Fruit fly (Drosophila melanogaster) whole organism, prepupa: ENCODE measurements around the gene Cyp6d5.

Source experiments
- Blimp-1 ChIP-seq: fragments of 200-800 bp; sonication (Bioruptor generic); optimal IDR thresholded peaks from 3 replicates; lab custom pipeline; 2017; ENCODE audit warnings: missing biosample characterization, missing genetic modification characterization, mild to moderate bottlenecking, moderate library complexity, missing genetic modification reagents
- CG10631 ChIP-seq: fragments of 200-800 bp; sonication (Bioruptor generic); optimal IDR thresholded peaks from 2 replicates; lab custom pipeline; 2016; ENCODE audit warnings: missing biosample characterization, missing genetic modification characterization
- CG11294 ChIP-seq: fragments of 200-800 bp; sonication (Bioruptor generic); IDR thresholded peaks from 2 replicates; pipeline ENCODE4 v1.3.6; 2022; ENCODE audit warnings: missing biosample characterization, missing genetic modification characterization
- CG11762 ChIP-seq: fragments of 200-800 bp; sonication (Bioruptor generic); optimal IDR thresholded peaks from 3 replicates; lab custom pipeline; 2016; ENCODE audit warnings: missing biosample characterization, missing genetic modification characterization; ENCODE audit not compliant: insufficient read depth
- CG15336 ChIP-seq: fragments of 200-800 bp; sonication (Bioruptor generic); IDR thresholded peaks from 2 replicates; pipeline ENCODE4 v1.3.6; 2022; ENCODE audit warnings: missing biosample characterization, missing genetic modification characterization
- CG16779 ChIP-seq: fragments of 200-800 bp; sonication (Bioruptor generic); optimal IDR thresholded peaks from 3 replicates; lab custom pipeline; 2017; ENCODE audit warnings: missing biosample characterization, mild to moderate bottlenecking, missing genetic modification characterization
- CG3032 ChIP-seq: fragments of 200-800 bp; optimal IDR thresholded peaks from 2 replicates; lab custom pipeline; 2019; ENCODE audit warnings: missing biosample characterization, mild to moderate bottlenecking, missing genetic modification characterization, moderate library complexity
- CG31627 ChIP-seq: fragments of 200-800 bp; sonication (Bioruptor generic); optimal IDR thresholded peaks from 3 replicates; lab custom pipeline; 2016; ENCODE audit warnings: missing biosample characterization, missing genetic modification characterization
- CG34406 ChIP-seq: fragments of 200-800 bp; sonication (Bioruptor generic); optimal IDR thresholded peaks from 3 replicates; lab custom pipeline; 2016; ENCODE audit warnings: missing biosample characterization, missing genetic modification characterization
- CG3919 ChIP-seq: fragments of 200-800 bp; sonication (Bioruptor generic); optimal IDR thresholded peaks from 3 replicates; lab custom pipeline; 2016; ENCODE audit warnings: missing biosample characterization, missing genetic modification characterization
- CG6276 ChIP-seq: fragments of 200-800 bp; sonication (Bioruptor generic); optimal IDR thresholded peaks from 2 replicates; lab custom pipeline; 2017; ENCODE audit warnings: missing biosample characterization, mild to moderate bottlenecking, missing genetic modification characterization
- CG6792 ChIP-seq: fragments of 200-800 bp; sonication (Bioruptor generic); optimal IDR thresholded peaks from 3 replicates; lab custom pipeline; 2016; ENCODE audit warnings: missing biosample characterization, missing genetic modification characterization
- CG6808 ChIP-seq: fragments of 200-800 bp; sonication (Bioruptor generic); optimal IDR thresholded peaks from 3 replicates; lab custom pipeline; 2017; ENCODE audit warnings: missing biosample characterization, missing genetic modification characterization, mild to moderate bottlenecking, moderate library complexity, missing genetic modification reagents
- CG8319 ChIP-seq: fragments of 200-800 bp; sonication (Bioruptor generic); optimal IDR thresholded peaks from 3 replicates; lab custom pipeline; 2016; ENCODE audit warnings: missing biosample characterization, missing genetic modification characterization
- CG8632 ChIP-seq: fragments of 200-800 bp; sonication (Bioruptor generic); optimal IDR thresholded peaks from 3 replicates; lab custom pipeline; 2016; ENCODE audit warnings: missing biosample characterization, missing genetic modification characterization
- CG9139 ChIP-seq: fragments of 200-800 bp; sonication (Bioruptor generic); optimal IDR thresholded peaks from 3 replicates; lab custom pipeline; 2017; ENCODE audit warnings: missing biosample characterization, mild to moderate bottlenecking, missing genetic modification characterization
- Eip75B ChIP-seq: fragments of 200-800 bp; sonication (Bioruptor generic); optimal IDR thresholded peaks from 3 replicates; lab custom pipeline; 2016; ENCODE audit warnings: missing biosample characterization, missing genetic modification characterization
- Eip78C ChIP-seq: fragments of 200-800 bp; sonication (Bioruptor generic); peaks from one replicate; lab custom pipeline; 2016; ENCODE audit warnings: missing biosample characterization, missing genetic modification characterization
- Ets21C ChIP-seq: fragments of 200-800 bp; sonication (Bioruptor generic); optimal IDR thresholded peaks from 3 replicates; lab custom pipeline; 2016; ENCODE audit warnings: missing biosample characterization, missing genetic modification characterization
- Ets96B ChIP-seq: fragments of 200-800 bp; optimal IDR thresholded peaks from 2 replicates; lab custom pipeline; 2019; ENCODE audit warnings: missing biosample characterization, mild to moderate bottlenecking, missing genetic modification characterization, moderate library complexity
- Gug ChIP-seq: fragments of 200-800 bp; sonication (Bioruptor generic); IDR thresholded peaks from 2 replicates; pipeline ENCODE4 v1.3.6; 2022; ENCODE audit warnings: missing biosample characterization, missing genetic modification characterization
- Hr38 ChIP-seq: sonication (Bioruptor generic); optimal IDR thresholded peaks from 2 replicates; lab custom pipeline; 2016; ENCODE audit warnings: missing biosample characterization, missing genetic modification characterization
- Hr39 ChIP-seq: fragments of 200-800 bp; sonication (Bioruptor generic); optimal IDR thresholded peaks from 2 replicates; lab custom pipeline; 2016; ENCODE audit warnings: missing biosample characterization, missing genetic modification characterization
- Hr4 ChIP-seq: fragments of 200-800 bp; sonication (Bioruptor generic); optimal IDR thresholded peaks from 3 replicates; lab custom pipeline; 2016; ENCODE audit warnings: missing biosample characterization, missing genetic modification characterization
- Lpt ChIP-seq: fragments of 200-800 bp; sonication (Bioruptor generic); optimal IDR thresholded peaks from 3 replicates; lab custom pipeline; 2016; ENCODE audit warnings: missing biosample characterization, missing genetic modification characterization
- Met ChIP-seq: fragments of 200-800 bp; sonication (Bioruptor generic); optimal IDR thresholded peaks from 3 replicates; lab custom pipeline; 2016; ENCODE audit warnings: missing biosample characterization, missing genetic modification characterization
- OdsH ChIP-seq: fragments of 200-800 bp; sonication (Bioruptor generic); optimal IDR thresholded peaks from 3 replicates; lab custom pipeline; 2016; ENCODE audit warnings: missing biosample characterization, missing genetic modification characterization
- Smox ChIP-seq: fragments of 200-800 bp; sonication (Bioruptor generic); optimal IDR thresholded peaks from 3 replicates; lab custom pipeline; 2016; ENCODE audit warnings: missing biosample characterization, missing genetic modification characterization
- Sox102F ChIP-seq: fragments of 200-800 bp; sonication (Bioruptor generic); optimal IDR thresholded peaks from 2 replicates; lab custom pipeline; 2016; ENCODE audit warnings: missing biosample characterization, mild to moderate bottlenecking, missing genetic modification characterization
- Sox14 ChIP-seq: fragments of 200-800 bp; sonication (Bioruptor generic); optimal IDR thresholded peaks from 3 replicates; lab custom pipeline; 2016; ENCODE audit warnings: missing biosample characterization, missing genetic modification characterization
- Sox15 ChIP-seq: fragments of 200-800 bp; sonication (Bioruptor generic); optimal IDR thresholded peaks from 3 replicates; lab custom pipeline; 2016; ENCODE audit warnings: missing biosample characterization, missing genetic modification characterization
- achi ChIP-seq: fragments of 200-800 bp; sonication (Bioruptor generic); optimal IDR thresholded peaks from 3 replicates; lab custom pipeline; 2016; ENCODE audit warnings: missing biosample characterization, missing genetic modification characterization
- acj6 ChIP-seq: fragments of 200-800 bp; sonication (Bioruptor generic); optimal IDR thresholded peaks from 3 replicates; lab custom pipeline; 2016; ENCODE audit warnings: missing biosample characterization, missing genetic modification characterization
- dac ChIP-seq: fragments of 200-800 bp; sonication (Bioruptor generic); optimal IDR thresholded peaks from 2 replicates; lab custom pipeline; 2017; ENCODE audit warnings: missing biosample characterization, mild to moderate bottlenecking, missing genetic modification characterization
- esn ChIP-seq: fragments of 200-800 bp; sonication (Bioruptor generic); optimal IDR thresholded peaks from 2 replicates; lab custom pipeline; 2016; ENCODE audit warnings: missing biosample characterization, mild to moderate bottlenecking, missing genetic modification characterization, moderate library complexity
- fd85E ChIP-seq: fragments of 200-800 bp; sonication (Bioruptor generic); optimal IDR thresholded peaks from 3 replicates; lab custom pipeline; 2016; ENCODE audit warnings: missing biosample characterization, missing genetic modification characterization
- fkh ChIP-seq: fragments of 200-800 bp; sonication (Bioruptor generic); optimal IDR thresholded peaks from 3 replicates; lab custom pipeline; 2017; ENCODE audit warnings: missing biosample characterization, mild to moderate bottlenecking, missing genetic modification characterization, moderate library complexity
- pdm3 ChIP-seq: fragments of 200-800 bp; sonication (Bioruptor generic); optimal IDR thresholded peaks from 3 replicates; lab custom pipeline; 2016; ENCODE audit warnings: missing biosample characterization, missing genetic modification characterization
- ss ChIP-seq, 2 experiments: fragments of 200-800 bp; sonication (Bioruptor generic); optimal IDR thresholded peaks; 2 replicates in 1 of 2; 3 replicates in 1 of 2; lab custom pipeline; 2017 to 2018; ENCODE audit warnings: mild to moderate bottlenecking in 2 of 2, missing biosample characterization in 2 of 2, missing genetic modification characterization in 2 of 2, moderate library complexity in 1 of 2
- svp ChIP-seq: fragments of 200-800 bp; sonication (Bioruptor generic); peaks from one replicate; lab custom pipeline; 2016; ENCODE audit warnings: missing biosample characterization, missing genetic modification characterization
- topi ChIP-seq: fragments of 200-800 bp; sonication (Bioruptor generic); optimal IDR thresholded peaks from 3 replicates; lab custom pipeline; 2016; ENCODE audit warnings: missing biosample characterization, missing genetic modification characterization
- vri ChIP-seq: fragments of 200-800 bp; sonication (Bioruptor generic); optimal IDR thresholded peaks from 3 replicates; lab custom pipeline; 2016; ENCODE audit warnings: missing biosample characterization, mild to moderate bottlenecking, missing genetic modification characterization

Gene Cyp6d5

dm6 chr3R:14041036-14041435 lies 12.0 kb downstream of the Cyp6d5 start:
- TF ChIP-seq CG6276 (no peak), CG11762 (no peak), Hr38 (GFP tag; lab: Kevin White, UChicago) (no peak), OdsH (GFP tag; lab: Kevin White, UChicago) (peak; percentile 33), Ets21C (no peak), CG15336 (GFP tag; lab: Robert Waterston, UW) (no peak), CG3032 (no peak), acj6 (peak; percentile 40), Sox15 (GFP tag; lab: Kevin White, UChicago) (no peak), vri (GFP tag; lab: Kevin White, UChicago) (no peak), CG34406 (GFP tag; lab: Kevin White, UChicago) (peak; percentile 22), esn (peak; percentile 5), Eip75B (GFP tag; lab: Kevin White, UChicago) (no peak), Smox (no peak), CG6792 (no peak), CG16779 (no peak), Sox102F (GFP tag; lab: Kevin White, UChicago) (peak; percentile 5), Sox14 (GFP tag; lab: Kevin White, UChicago) (peak; percentile 7), Eip78C (GFP tag; lab: Kevin White, UChicago) (peak; percentile 49), svp (GFP tag; lab: Kevin White, UChicago) (no peak), CG6808 (GFP tag; lab: Kevin White, UChicago) (no peak), Gug (no peak), CG3919 (GFP tag; lab: Kevin White, UChicago) (no peak), pdm3 (GFP tag; lab: Kevin White, UChicago) (peak; percentile 30), Lpt (GFP tag; lab: Kevin White, UChicago) (no peak), Hr39 (GFP tag; lab: Kevin White, UChicago) (peak; percentile 30), CG8319 (GFP tag; lab: Kevin White, UChicago) (no peak), topi (GFP tag; lab: Kevin White, UChicago) (no peak), CG8632 (GFP tag; lab: Kevin White, UChicago) (no peak), Blimp-1 (GFP tag; lab: Kevin White, UChicago) (no peak), achi (GFP tag; lab: Kevin White, UChicago) (no peak), fd85E (no peak), Met (GFP tag; lab: Kevin White, UChicago) (peak; percentile 8), CG10631 (GFP tag; lab: Kevin White, UChicago) (no peak), CG31627 (GFP tag; lab: Kevin White, UChicago) (peak; percentile 29), CG11294 (GFP tag; lab: Robert Waterston, UW) (no peak), fkh (no peak), CG9139 (GFP tag; lab: Kevin White, UChicago) (no peak), ss (GFP tag; optimal IDR thresholded peaks at IDR 0.05; lab: Kevin White, UChicago) (no peak), Ets96B (tag; lab: Kevin White, UChicago) (no peak), dac (GFP tag; lab: Kevin White, UChicago) (no peak), Hr4 (GFP tag; lab: Kevin White, UChicago) (no peak)

dm6 chr3R:14041647-14042046 lies 12.6 kb downstream of the Cyp6d5 start:
- TF ChIP-seq CG6276 (no peak), Eip78C (GFP tag; lab: Kevin White, UChicago) (peak; percentile 57)
